Worm (Caenorhabditis elegans): ENCODE results near the gene srw-71.

Gene srw-71

ce11 chrV:7436911-7437310 is 6.0 kb upstream of the srw-71 start:
- TF ChIP-seq M03D4.4 (tag; optimal IDR thresholded peaks at IDR 0.05) (no peak), nhr-28 (tag; optimal IDR thresholded peaks at IDR 0.05) (no peak), nhr-12 (tag; optimal IDR thresholded peaks at IDR 0.05) (no peak), elt-3 (tag; optimal IDR thresholded peaks at IDR 0.05) (no peak), mls-2 (tag; optimal IDR thresholded peaks at IDR 0.05) (no peak), bed-3 (GFP tag; optimal IDR thresholded peaks at IDR 0.05) (no peak), ceh-39 (tag; optimal IDR thresholded peaks at IDR 0.05) (no peak), ceh-43 (GFP tag; optimal IDR thresholded peaks at IDR 0.05) (no peak), ceh-83 (GFP tag; optimal IDR thresholded peaks at IDR 0.05) (no peak), blmp-1 (tag; optimal IDR thresholded peaks at IDR 0.05) (no peak), zip-8 (tag; optimal IDR thresholded peaks at IDR 0.05) (no peak), mab-5 (tag; optimal IDR thresholded peaks at IDR 0.05) (no peak), elt-1 (tag; optimal IDR thresholded peaks at IDR 0.05; ENCODE audit: borderline replicate concordance, insufficient read depth) (no peak), pha-4 (tag; optimal IDR thresholded peaks at IDR 0.05) (no peak), cnd-1 (tag; optimal IDR thresholded peaks at IDR 0.05) (no peak), unc-120 (tag; optimal IDR thresholded peaks at IDR 0.05; ENCODE audit: poor library complexity, severe bottlenecking) (no peak), lsy-2 (tag; optimal IDR thresholded peaks at IDR 0.05) (no peak), sem-2 (GFP tag; optimal IDR thresholded peaks at IDR 0.05) (no peak), ces-1 (GFP tag; optimal IDR thresholded peaks at IDR 0.05) (no peak), snpc-4 (tag; optimal IDR thresholded peaks at IDR 0.05) (no peak)

- TF ChIP-seq unc-120 (tag; optimal IDR thresholded peaks at IDR 0.05; ENCODE audit: poor library complexity, severe bottlenecking) (no peak), flh-1 (GFP tag; optimal IDR thresholded peaks at IDR 0.05) (no peak), hlh-1 (tag; optimal IDR thresholded peaks at IDR 0.05) (no peak), snpc-4 (tag; optimal IDR thresholded peaks at IDR 0.05) (no peak)
These were observed 5.6 kb upstream of the srw-71 start for ce11 chrV:7436509-7436908.

- no peak for TF ChIP-seq sem-2 (GFP tag; optimal IDR thresholded peaks at IDR 0.05)
These were observed 4.7 kb upstream of the srw-71 start, which contains the start of the genes ddo-2 and F25E5.8 for ce11 chrV:7435376-7436204. ddo-2 (minus strand) TSS chrV:7435705. F25E5.8 (plus strand) TSS chrV:7435930.

- TF ChIP-seq bed-3 (GFP tag; optimal IDR thresholded peaks at IDR 0.05) (no peak), hlh-1 (tag; optimal IDR thresholded peaks at IDR 0.05) (no peak), unc-39 (tag; optimal IDR thresholded peaks at IDR 0.05) (no peak), snpc-4 (tag; optimal IDR thresholded peaks at IDR 0.05) (no peak), lin-32 (GFP tag; optimal IDR thresholded peaks at IDR 0.05) (no peak), ztf-11 (tag; optimal IDR thresholded peaks at IDR 0.05) (no peak), ceh-43 (GFP tag; optimal IDR thresholded peaks at IDR 0.05) (no peak), lin-13 (tag; optimal IDR thresholded peaks at IDR 0.05) (no peak), zip-8 (tag; optimal IDR thresholded peaks at IDR 0.05) (no peak), mep-1 (tag; optimal IDR thresholded peaks at IDR 0.05) (no peak), ceh-83 (GFP tag; optimal IDR thresholded peaks at IDR 0.05) (no peak)
These were observed 4.0 kb upstream of the srw-71 start for ce11 chrV:7434805-7435363.

- TF ChIP-seq mab-5 (tag; optimal IDR thresholded peaks at IDR 0.05) = no peak
- TF ChIP-seq nhr-237 (tag; optimal IDR thresholded peaks at IDR 0.05) = no peak
- no peak for TF ChIP-seq nhr-28 (tag; optimal IDR thresholded peaks at IDR 0.05)
- TF ChIP-seq snpc-4 (tag; optimal IDR thresholded peaks at IDR 0.05) = no peak
- no peak for TF ChIP-seq drap-1 (GFP tag; optimal IDR thresholded peaks at IDR 0.05)
- TF ChIP-seq zip-8 (tag; optimal IDR thresholded peaks at IDR 0.05) = no peak
These were observed 1.7 kb upstream of the srw-71 start for ce11 chrV:7432441-7433146.

All from whole organism, mixed stage, embryonic.